Worm (Caenorhabditis elegans) whole organism, mixed stage, embryonic: Measurements from ENCODE around the gene F53C11.1.

Experiments
- M03D4.4 ChIP-seq: sonication (generic microtip); optimal IDR thresholded peaks from 2 replicates; lab custom pipeline; 2017; ENCODE audit warnings: mild to moderate bottlenecking, missing genetic modification characterization, missing compliant biosample characterization
- blmp-1 ChIP-seq: fragments of 150-350 bp; optimal IDR thresholded peaks from 2 replicates; lab custom pipeline; 2014; ENCODE audit warnings: missing biosample characterization, missing genetic modification characterization
- ceh-39 ChIP-seq: fragments of 150-350 bp; optimal IDR thresholded peaks from 2 replicates; lab custom pipeline; 2014; ENCODE audit warnings: missing biosample characterization, missing genetic modification characterization
- ceh-43 ChIP-seq: fragments of 200-800 bp; sonication (Bioruptor generic); optimal IDR thresholded peaks from 2 replicates; lab custom pipeline; 2018; ENCODE audit warnings: mild to moderate bottlenecking, missing genetic modification characterization, moderate library complexity, missing compliant biosample characterization
- ceh-83 ChIP-seq: fragments of 200-800 bp; sonication (Bioruptor generic); optimal IDR thresholded peaks from 2 replicates; lab custom pipeline; 2018; ENCODE audit warnings: mild to moderate bottlenecking, missing genetic modification characterization, missing compliant biosample characterization
- ces-1 ChIP-seq: fragments of 150-350 bp; optimal IDR thresholded peaks from 2 replicates; lab custom pipeline; 2014; ENCODE audit warnings: missing biosample characterization, missing genetic modification reagents, missing genetic modification characterization
- cnd-1 ChIP-seq: fragments of 200-800 bp; sonication (Bioruptor generic); optimal IDR thresholded peaks from 2 replicates; lab custom pipeline; 2018; ENCODE audit warnings: mild to moderate bottlenecking, missing genetic modification characterization, missing compliant biosample characterization
- drap-1 ChIP-seq: fragments of 200-800 bp; sonication (Bioruptor generic); optimal IDR thresholded peaks from 3 replicates; lab custom pipeline; 2018; ENCODE audit warnings: mild to moderate bottlenecking, missing genetic modification characterization, missing compliant biosample characterization
- elt-1 ChIP-seq: sonication (generic microtip); optimal IDR thresholded peaks from 2 replicates; lab custom pipeline; 2017; ENCODE audit warnings: missing genetic modification characterization, mild to moderate bottlenecking, missing compliant biosample characterization, antibody characterized with exemption, moderate library complexity, borderline replicate concordance; ENCODE audit not compliant: insufficient read depth
- elt-3 ChIP-seq: fragments of 150-350 bp; optimal IDR thresholded peaks from 2 replicates; lab custom pipeline; 2014; ENCODE audit warnings: missing biosample characterization, missing genetic modification characterization
- ham-2 ChIP-seq: fragments of 200-800 bp; sonication (Bioruptor generic); optimal IDR thresholded peaks from 2 replicates; lab custom pipeline; 2018; ENCODE audit warnings: mild to moderate bottlenecking, missing genetic modification characterization, missing compliant biosample characterization
- hlh-1 ChIP-seq: fragments of 150-350 bp; optimal IDR thresholded peaks from 2 replicates; lab custom pipeline; 2014; ENCODE audit warnings: missing biosample characterization, missing genetic modification reagents, missing genetic modification characterization
- lin-13 ChIP-seq: fragments of 150-350 bp; optimal IDR thresholded peaks from 2 replicates; lab custom pipeline; 2014; ENCODE audit warnings: missing biosample characterization, missing genetic modification characterization
- lin-32 ChIP-seq: fragments of 200-800 bp; sonication (Bioruptor generic); optimal IDR thresholded peaks from 2 replicates; lab custom pipeline; 2018; ENCODE audit warnings: mild to moderate bottlenecking, missing genetic modification characterization, missing compliant biosample characterization
- lsy-2 ChIP-seq: fragments of 150-350 bp; optimal IDR thresholded peaks from 2 replicates; lab custom pipeline; 2014; ENCODE audit warnings: missing biosample characterization, missing genetic modification characterization
- mab-5 ChIP-seq: fragments of 150-350 bp; optimal IDR thresholded peaks from 2 replicates; lab custom pipeline; 2014; ENCODE audit warnings: missing biosample characterization, missing genetic modification characterization
- mep-1 ChIP-seq: fragments of 150-350 bp; optimal IDR thresholded peaks from 2 replicates; lab custom pipeline; 2017; ENCODE audit warnings: missing biosample characterization, missing genetic modification reagents, missing genetic modification characterization, inconsistent platforms
- mls-2 ChIP-seq: sonication (generic microtip); optimal IDR thresholded peaks from 2 replicates; lab custom pipeline; 2016; ENCODE audit warnings: mild to moderate bottlenecking, missing genetic modification characterization, moderate library complexity, missing compliant biosample characterization
- nhr-12 ChIP-seq: fragments of 150-350 bp; optimal IDR thresholded peaks from 2 replicates; lab custom pipeline; 2014; ENCODE audit warnings: missing biosample characterization, missing genetic modification characterization
- nhr-2 ChIP-seq: fragments of 150-350 bp; optimal IDR thresholded peaks from 2 replicates; lab custom pipeline; 2014; ENCODE audit warnings: missing biosample characterization, missing genetic modification characterization
- nhr-237 ChIP-seq: fragments of 150-350 bp; optimal IDR thresholded peaks from 2 replicates; lab custom pipeline; 2014; ENCODE audit warnings: missing biosample characterization, missing genetic modification characterization
- pha-4 ChIP-seq: fragments of 150-350 bp; optimal IDR thresholded peaks from 2 replicates; lab custom pipeline; 2018; ENCODE audit warnings: missing biosample characterization, missing genetic modification reagents, missing genetic modification characterization
- sem-2 ChIP-seq: fragments of 200-800 bp; sonication (Bioruptor generic); optimal IDR thresholded peaks from 2 replicates; lab custom pipeline; 2018; ENCODE audit warnings: mild to moderate bottlenecking, missing genetic modification characterization, missing compliant biosample characterization
- snpc-4 ChIP-seq: fragments of 150-350 bp; optimal IDR thresholded peaks from 2 replicates; lab custom pipeline; 2014; ENCODE audit warnings: missing biosample characterization, missing genetic modification characterization
- sptf-1 ChIP-seq: sonication (generic microtip); optimal IDR thresholded peaks from 2 replicates; lab custom pipeline; 2017; ENCODE audit warnings: mild to moderate bottlenecking, missing genetic modification characterization, moderate library complexity, missing compliant biosample characterization
- tbx-8 ChIP-seq: fragments of 200-800 bp; sonication (Bioruptor generic); optimal IDR thresholded peaks from 2 replicates; lab custom pipeline; 2018; ENCODE audit warnings: mild to moderate bottlenecking, missing genetic modification characterization, moderate library complexity, missing compliant biosample characterization
- unc-120 ChIP-seq: sonication (generic microtip); optimal IDR thresholded peaks from 2 replicates; lab custom pipeline; 2017; ENCODE audit warnings: missing genetic modification characterization, missing compliant biosample characterization; ENCODE audit not compliant: poor library complexity, severe bottlenecking
- unc-39 ChIP-seq: fragments of 150-350 bp; optimal IDR thresholded peaks from 2 replicates; lab custom pipeline; 2014; ENCODE audit warnings: missing biosample characterization, missing genetic modification characterization
- unc-62 ChIP-seq: fragments of 150-350 bp; optimal IDR thresholded peaks from 2 replicates; lab custom pipeline; 2014; ENCODE audit warnings: missing biosample characterization, missing genetic modification reagents, missing genetic modification characterization
- zip-8 ChIP-seq: fragments of 150-350 bp; optimal IDR thresholded peaks from 2 replicates; lab custom pipeline; 2014; ENCODE audit warnings: missing biosample characterization, missing genetic modification characterization
- ztf-11 ChIP-seq: fragments of 150-350 bp; optimal IDR thresholded peaks from 2 replicates; lab custom pipeline; 2014; ENCODE audit warnings: missing biosample characterization, missing genetic modification characterization

The F53C11.1 gene

ce11 chrV:13808462-13808867, 32.9 kb downstream of the F53C11.1 start:
- TF ChIP-seq elt-1 (no peak), ceh-39 (tag; lab: Kevin White, UChicago) (peak; percentile 78), M03D4.4 (tag; lab: Kevin White, UChicago) (peak; percentile 45), blmp-1 (tag; lab: Kevin White, UChicago) (no peak), sptf-1 (tag; lab: Kevin White, UChicago) (peak; percentile 53), ceh-83 (GFP tag; lab: Kevin White, UChicago) (no peak), drap-1 (GFP tag; lab: Kevin White, UChicago) (peak; percentile 9), tbx-8 (no peak), mep-1 (peak; percentile 74), ceh-43 (GFP tag; lab: Kevin White, UChicago) (no peak), cnd-1 (peak; percentile 69), nhr-237 (tag; lab: Kevin White, UChicago) (no peak), unc-62 (GFP tag; lab: Kevin White, UChicago) (peak; percentile 56), hlh-1 (tag; lab: Kevin White, UChicago) (peak; percentile 80), ces-1 (GFP tag; lab: Kevin White, UChicago) (peak; percentile 43), mls-2 (tag; lab: Kevin White, UChicago) (peak; percentile 75), zip-8 (tag; lab: Kevin White, UChicago) (peak; percentile 3), ham-2 (GFP tag; lab: Kevin White, UChicago) (peak; percentile 96), pha-4 (tag; lab: Kevin White, UChicago) (peak; percentile 64), unc-120 (tag; lab: Kevin White, UChicago) (peak; percentile 74), lin-13 (tag; lab: Kevin White, UChicago) (peak; percentile 15), nhr-2 (peak; percentile 76), sem-2 (no peak), lsy-2 (tag; lab: Kevin White, UChicago) (peak; percentile 16), unc-39 (tag; lab: Kevin White, UChicago) (no peak)

- TF ChIP-seq nhr-2 (no peak), ces-1 (GFP tag; lab: Kevin White, UChicago) (peak; percentile 89)
These were observed 36.7 kb downstream of the F53C11.1 start for ce11 chrV:13812330-13812729.

- TF ChIP-seq pha-4 (tag; lab: Kevin White, UChicago) (no peak), ztf-11 (tag; lab: Kevin White, UChicago) (no peak), M03D4.4 (tag; lab: Kevin White, UChicago) (no peak), elt-3 (tag; lab: Kevin White, UChicago) (no peak), ceh-83 (GFP tag; lab: Kevin White, UChicago) (no peak), sptf-1 (tag; lab: Kevin White, UChicago) (no peak)
- TF ChIP-seq, all 35 proteins: peak for 0
These were observed 37.3 kb downstream of the F53C11.1 start, which contains the start of gene ceh-24 for ce11 chrV:13812931-13813330. ceh-24 (plus strand) TSS chrV:13813231.

- no peak for TF ChIP-seq ztf-11 (tag; lab: Kevin White, UChicago)
- no peak for TF ChIP-seq nhr-12 (tag; lab: Kevin White, UChicago)
- TF ChIP-seq lin-32: no peak
- TF ChIP-seq unc-120 (tag; lab: Kevin White, UChicago): no peak
- no peak for TF ChIP-seq hlh-1 (tag; lab: Kevin White, UChicago)
- no peak for TF ChIP-seq mab-5 (tag; lab: Kevin White, UChicago)
- no peak for TF ChIP-seq mep-1
- TF ChIP-seq ceh-83 (GFP tag; lab: Kevin White, UChicago): no peak
- no peak for TF ChIP-seq blmp-1 (tag; lab: Kevin White, UChicago)
- no peak for TF ChIP-seq pha-4 (tag; lab: Kevin White, UChicago)
- TF ChIP-seq snpc-4 (tag; lab: Kevin White, UChicago): no peak
- TF ChIP-seq ceh-39 (tag; lab: Kevin White, UChicago): no peak
- TF ChIP-seq nhr-2: no peak
- TF ChIP-seq elt-1: no peak
- TF ChIP-seq lin-13 (tag; lab: Kevin White, UChicago): no peak
- TF ChIP-seq unc-39 (tag; lab: Kevin White, UChicago): no peak
- TF ChIP-seq nhr-237 (tag; lab: Kevin White, UChicago): no peak
- no peak for TF ChIP-seq tbx-8
These were observed 41.3 kb downstream of the F53C11.1 start, which contains the start of gene F55B12.2 for ce11 chrV:13816877-13817276. F55B12.2 (minus strand) TSS chrV:13816977.
